Worm (Caenorhabditis elegans) whole organism, young adult: ENCODE measurements around the gene morc-1.

ENCODE experiments used
- B0019.2 ChIP-seq: fragments of 200-800 bp; sonication (Bioruptor generic); conservative IDR thresholded peaks from 2 replicates; pipeline ENCODE4 v1.3.6; 2022; ENCODE audit warnings: missing genetic modification reagents, missing genetic modification characterization, missing compliant biosample characterization
- B0261.1 ChIP-seq: sonication (generic microtip); optimal IDR thresholded peaks from 2 replicates; lab custom pipeline; 2016; ENCODE audit warnings: mild to moderate bottlenecking, missing genetic modification characterization, moderate library complexity, missing compliant biosample characterization
- B0336.3 ChIP-seq: fragments of 200-800 bp; sonication (Bioruptor generic); IDR thresholded peaks from 2 replicates; pipeline ENCODE4 v1.3.6; 2022; ENCODE audit warnings: missing genetic modification characterization, missing compliant biosample characterization
- C06A6.2 ChIP-seq: fragments of 200-800 bp; sonication (Bioruptor generic); conservative IDR thresholded peaks from 2 replicates; pipeline ENCODE4 v1.3.6; 2022; ENCODE audit warnings: missing genetic modification characterization, missing compliant biosample characterization
- D2030.7 ChIP-seq: fragments of 200-800 bp; sonication (Bioruptor generic); IDR thresholded peaks from 2 replicates; pipeline ENCODE4 v1.3.6; 2022; ENCODE audit warnings: missing genetic modification reagents, missing genetic modification characterization, missing compliant biosample characterization
- F49E8.2 ChIP-seq: sonication (generic microtip); optimal IDR thresholded peaks from 3 replicates; lab custom pipeline; 2017; ENCODE audit warnings: missing genetic modification characterization, mild to moderate bottlenecking, missing compliant biosample characterization, antibody characterized with exemption, moderate library complexity; ENCODE audit not compliant: insufficient read depth
- F55B11.4 ChIP-seq: sonication (generic microtip); optimal IDR thresholded peaks from 2 replicates; lab custom pipeline; 2016; ENCODE audit warnings: missing compliant biosample characterization, missing genetic modification characterization, borderline replicate concordance; ENCODE audit not compliant: insufficient read depth
- T07F8.4 ChIP-seq: sonication (generic microtip); optimal IDR thresholded peaks from 2 replicates; lab custom pipeline; 2016; ENCODE audit warnings: mild to moderate bottlenecking, missing genetic modification characterization, moderate library complexity, missing compliant biosample characterization
- Y53F4B.3 ChIP-seq: fragments of 200-800 bp; sonication (Bioruptor generic); IDR thresholded peaks from 2 replicates; pipeline ENCODE4 v1.3.6; 2022; ENCODE audit warnings: missing genetic modification reagents, missing genetic modification characterization, missing compliant biosample characterization
- Y53G8AR.9 ChIP-seq: fragments of 200-800 bp; sonication (Bioruptor generic); conservative IDR thresholded peaks from 2 replicates; pipeline ENCODE4 v1.3.6; 2022; ENCODE audit warnings: missing genetic modification reagents, missing genetic modification characterization, missing compliant biosample characterization
- Y56A3A.18 ChIP-seq: fragments of 200-800 bp; sonication (Bioruptor generic); IDR thresholded peaks from 2 replicates; pipeline ENCODE4 v1.3.6; 2022; ENCODE audit warnings: missing genetic modification reagents, missing genetic modification characterization, missing compliant biosample characterization
- Y67H2A.10 ChIP-seq: fragments of 200-800 bp; sonication (Bioruptor generic); conservative IDR thresholded peaks from 2 replicates; pipeline ENCODE4 v1.3.6; 2022; ENCODE audit warnings: missing genetic modification reagents, missing genetic modification characterization, missing compliant biosample characterization
- Y79H2A.3 ChIP-seq: fragments of 200-800 bp; sonication (Bioruptor generic); conservative IDR thresholded peaks from 2 replicates; pipeline ENCODE4 v1.3.6; 2022; ENCODE audit warnings: missing genetic modification reagents, missing genetic modification characterization, missing compliant biosample characterization
- ZK185.1 ChIP-seq: sonication (generic microtip); optimal IDR thresholded peaks from 2 replicates; lab custom pipeline; 2016; ENCODE audit warnings: mild to moderate bottlenecking, missing genetic modification characterization, missing compliant biosample characterization; ENCODE audit not compliant: poor library complexity, severe bottlenecking
- akir-1 ChIP-seq: fragments of 200-800 bp; sonication (Bioruptor generic); optimal IDR thresholded peaks from 2 replicates; lab custom pipeline; 2018; ENCODE audit warnings: mild to moderate bottlenecking, missing genetic modification characterization, moderate library complexity, missing compliant biosample characterization
- attf-6 ChIP-seq: fragments of 200-800 bp; sonication (Bioruptor generic); IDR thresholded peaks from 2 replicates; pipeline ENCODE4 v1.3.6; 2022; ENCODE audit warnings: missing genetic modification reagents, missing genetic modification characterization, missing compliant biosample characterization
- cebp-1 ChIP-seq, 2 experiments: fragments of 200-800 bp in 1 of 2; sonication (Bioruptor generic) in 1 of 2; sonication (generic microtip) in 1 of 2; IDR thresholded peaks in 1 of 2; optimal IDR thresholded peaks in 1 of 2; 2 replicates each; pipeline versions ENCODE4 v1.3.6 to Lab custom; 2017 to 2022; ENCODE audit warnings: missing compliant biosample characterization in 2 of 2, missing genetic modification characterization in 2 of 2, mild to moderate bottlenecking in 1 of 2, missing genetic modification reagents in 1 of 2, moderate library complexity in 1 of 2
- ceh-27 ChIP-seq: fragments of 200-800 bp; sonication (Bioruptor generic); optimal IDR thresholded peaks from 2 replicates; lab custom pipeline; 2018; ENCODE audit warnings: mild to moderate bottlenecking, missing genetic modification characterization, moderate library complexity, missing compliant biosample characterization
- ceh-58 ChIP-seq: fragments of 200-800 bp; sonication (Bioruptor generic); IDR thresholded peaks from 2 replicates; pipeline ENCODE4 v1.3.6; 2022; ENCODE audit warnings: missing genetic modification characterization, missing compliant biosample characterization
- chd-7 ChIP-seq: sonication (generic microtip); optimal IDR thresholded peaks from 2 replicates; lab custom pipeline; 2016; ENCODE audit warnings: mild to moderate bottlenecking, missing genetic modification characterization, moderate library complexity, missing compliant biosample characterization
- dpl-1 ChIP-seq: fragments of 150-350 bp; optimal IDR thresholded peaks from 2 replicates; lab custom pipeline; 2014; ENCODE audit warnings: missing biosample characterization, missing genetic modification reagents, missing genetic modification characterization
- egl-44 ChIP-seq: fragments of 200-800 bp; sonication (Bioruptor generic); IDR thresholded peaks from 2 replicates; pipeline ENCODE4 v1.3.6; 2022; ENCODE audit warnings: missing genetic modification reagents, missing genetic modification characterization, missing compliant biosample characterization
- egrh-3 ChIP-seq: fragments of 200-800 bp; sonication (Bioruptor generic); IDR thresholded peaks from 2 replicates; pipeline ENCODE4 v1.3.6; 2022; ENCODE audit warnings: missing genetic modification reagents, missing genetic modification characterization, missing compliant biosample characterization
- gei-17 ChIP-seq: fragments of 200-800 bp; sonication (Bioruptor generic); optimal IDR thresholded peaks from 2 replicates; lab custom pipeline; 2018; ENCODE audit warnings: mild to moderate bottlenecking, missing genetic modification characterization, missing compliant biosample characterization
- him-1 ChIP-seq: sonication (generic microtip); optimal IDR thresholded peaks from 2 replicates; lab custom pipeline; 2016; ENCODE audit warnings: missing genotype, missing genetic modification reagents, missing genetic modification characterization, missing compliant biosample characterization
- hrde-1 ChIP-seq: sonication (generic microtip); optimal IDR thresholded peaks from 2 replicates; lab custom pipeline; 2016; ENCODE audit warnings: missing genetic modification characterization, mild to moderate bottlenecking, missing compliant biosample characterization, moderate library complexity, missing genotype, missing genetic modification reagents, borderline replicate concordance
- lag-1 ChIP-seq: fragments of 200-800 bp; sonication (Bioruptor generic); IDR thresholded peaks from 2 replicates; pipeline ENCODE4 v1.3.6; 2022; ENCODE audit warnings: missing genetic modification reagents, missing genetic modification characterization, missing compliant biosample characterization
- lin-35 ChIP-seq, 3 experiments: fragments of 150-350 bp in 2 of 3; sonication (generic microtip) in 1 of 3; optimal IDR thresholded peaks; 2 replicates each; lab custom pipeline; 2014 to 2018; ENCODE audit warnings: missing biosample characterization in 3 of 3, missing genetic modification characterization in 3 of 3, missing genetic modification reagents in 3 of 3
- lin-40 ChIP-seq: sonication (generic microtip); optimal IDR thresholded peaks from 2 replicates; lab custom pipeline; 2016; ENCODE audit warnings: missing genetic modification characterization, mild to moderate bottlenecking, missing compliant biosample characterization, missing genotype, missing genetic modification reagents
- lin-54 ChIP-seq: fragments of 200-800 bp; sonication (Bioruptor generic); optimal IDR thresholded peaks from 2 replicates; lab custom pipeline; 2018; ENCODE audit warnings: mild to moderate bottlenecking, missing genetic modification characterization, missing compliant biosample characterization
- lsl-1 ChIP-seq: fragments of 200-800 bp; sonication (Bioruptor generic); optimal IDR thresholded peaks from 2 replicates; lab custom pipeline; 2018; ENCODE audit warnings: mild to moderate bottlenecking, missing genetic modification characterization, moderate library complexity, missing compliant biosample characterization
- madf-10 ChIP-seq: sonication (generic microtip); optimal IDR thresholded peaks from 2 replicates; lab custom pipeline; 2016; ENCODE audit warnings: mild to moderate bottlenecking, missing genetic modification characterization, missing compliant biosample characterization
- madf-3 ChIP-seq: fragments of 200-800 bp; sonication (Bioruptor generic); IDR thresholded peaks from 2 replicates; pipeline ENCODE4 v1.3.6; 2022; ENCODE audit warnings: missing genetic modification reagents, missing genetic modification characterization, missing compliant biosample characterization
- madf-8 ChIP-seq: fragments of 200-800 bp; sonication (Bioruptor generic); conservative IDR thresholded peaks from 2 replicates; pipeline ENCODE4 v1.3.6; 2022; ENCODE audit warnings: missing genetic modification reagents, missing genetic modification characterization, missing compliant biosample characterization
- mes-4 ChIP-seq: sonication (generic microtip); optimal IDR thresholded peaks from 2 replicates; lab custom pipeline; 2016; ENCODE audit warnings: missing genotype, missing genetic modification characterization, missing compliant biosample characterization
- mxl-1 ChIP-seq: sonication (generic microtip); optimal IDR thresholded peaks from 2 replicates; lab custom pipeline; 2016; ENCODE audit warnings: missing genetic modification characterization, missing compliant biosample characterization
- nhr-179 ChIP-seq: sonication (generic microtip); optimal IDR thresholded peaks from 2 replicates; lab custom pipeline; 2016; ENCODE audit warnings: mild to moderate bottlenecking, missing genetic modification characterization, missing compliant biosample characterization
- nhr-27 ChIP-seq: fragments of 200-800 bp; sonication (Bioruptor generic); optimal IDR thresholded peaks from 2 replicates; lab custom pipeline; 2018; ENCODE audit warnings: mild to moderate bottlenecking, missing genetic modification characterization, moderate library complexity, missing compliant biosample characterization
- pbrm-1 ChIP-seq: fragments of 200-800 bp; sonication (Bioruptor generic); IDR thresholded peaks from 2 replicates; pipeline ENCODE4 v1.3.6; 2022; ENCODE audit warnings: missing genetic modification reagents, missing genetic modification characterization, missing compliant biosample characterization
- pha-4 ChIP-seq: fragments of 150-350 bp; sonication (generic microtip); optimal IDR thresholded peaks from 2 replicates; lab custom pipeline; 2014; ENCODE audit warnings: missing biosample characterization, missing genetic modification reagents, missing genetic modification characterization
- repo-1 ChIP-seq: sonication (generic microtip); optimal IDR thresholded peaks from 2 replicates; lab custom pipeline; 2017; ENCODE audit warnings: mild to moderate bottlenecking, missing genetic modification characterization, missing compliant biosample characterization
- snpc-1.3 ChIP-seq: sonication (generic microtip); optimal IDR thresholded peaks from 2 replicates; lab custom pipeline; 2017; ENCODE audit warnings: missing genetic modification characterization, mild to moderate bottlenecking, missing compliant biosample characterization, antibody characterized with exemption, moderate library complexity, missing genotype, missing genetic modification reagents; ENCODE audit not compliant: insufficient read depth
- tbp1 ChIP-seq: fragments of 200-800 bp; sonication (Bioruptor generic); optimal IDR thresholded peaks from 2 replicates; lab custom pipeline; 2018; ENCODE audit warnings: mild to moderate bottlenecking, missing genetic modification characterization, missing compliant biosample characterization
- ztf-3 ChIP-seq: fragments of 200-800 bp; sonication (Bioruptor generic); optimal IDR thresholded peaks from 2 replicates; lab custom pipeline; 2018; ENCODE audit warnings: mild to moderate bottlenecking, missing genetic modification characterization, missing compliant biosample characterization

Gene morc-1

DNA sequence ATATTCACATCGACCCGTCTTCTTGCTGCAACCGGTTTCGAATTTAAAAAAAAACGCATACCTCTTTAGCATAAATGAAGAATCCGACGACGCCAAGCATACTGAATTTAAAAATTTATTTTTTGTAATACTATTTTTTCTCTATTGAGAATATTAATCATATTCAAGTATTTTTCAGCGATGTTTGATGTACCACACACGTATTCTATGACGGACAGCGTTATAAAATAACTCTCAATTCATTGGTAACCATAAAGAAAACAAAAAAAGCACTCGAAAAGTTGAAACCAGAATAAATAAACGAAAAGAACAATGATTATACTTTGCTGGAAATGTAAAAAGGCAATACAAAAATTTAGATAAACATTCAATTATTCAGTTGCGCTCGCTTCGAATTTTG is 47.2 kb downstream of the morc-1 start, which contains the start of gene T10F2.5:
Gene T10F2.5 (minus strand): TSS at position 101 of the 400 bp plus-strand sequence.
- TF ChIP-seq tbp1 (no peak), hrde-1 (tag; lab: Kevin White, UChicago) (peak; percentile 14)

DNA sequence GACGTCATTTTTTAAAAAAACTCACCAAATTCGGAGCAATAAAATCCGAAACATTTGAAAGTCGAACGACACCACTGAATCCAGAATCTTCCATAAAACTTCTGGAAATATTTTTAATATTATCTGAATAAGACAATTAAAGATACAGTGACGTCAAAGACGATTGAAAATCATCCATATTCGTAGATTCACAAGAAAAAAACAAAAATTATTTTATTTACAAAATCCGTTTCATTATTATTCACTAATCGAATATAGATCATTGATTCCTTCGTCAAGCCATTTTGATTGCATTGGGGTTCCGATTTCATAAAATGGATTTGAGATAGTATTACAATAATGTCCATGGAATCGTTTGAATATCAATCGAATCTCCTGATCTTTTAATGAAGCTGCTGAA is 48.0 kb downstream of the morc-1 start, which contains the start of gene oxy-4:
Gene oxy-4 (minus strand): TSS at position 101 of the 400 bp plus-strand sequence.
- TF ChIP-seq him-1 (no peak), F55B11.4 (tag; lab: Kevin White, UChicago) (no peak), lag-1 (GFP tag; lab: Robert Waterston, UW) (no peak), ceh-27 (GFP tag; lab: Kevin White, UChicago) (no peak), pbrm-1 (GFP tag; lab: Robert Waterston, UW) (no peak), egl-44 (no peak), B0336.3 (GFP tag; lab: Robert Waterston, UW) (no peak), lin-54 (GFP tag; lab: Kevin White, UChicago) (no peak), dpl-1 (GFP tag; lab: Kevin White, UChicago) (no peak), gei-17 (GFP tag; lab: Kevin White, UChicago) (no peak), D2030.7 (GFP tag; lab: Robert Waterston, UW) (no peak), repo-1 (tag; lab: Kevin White, UChicago) (no peak)

DNA sequence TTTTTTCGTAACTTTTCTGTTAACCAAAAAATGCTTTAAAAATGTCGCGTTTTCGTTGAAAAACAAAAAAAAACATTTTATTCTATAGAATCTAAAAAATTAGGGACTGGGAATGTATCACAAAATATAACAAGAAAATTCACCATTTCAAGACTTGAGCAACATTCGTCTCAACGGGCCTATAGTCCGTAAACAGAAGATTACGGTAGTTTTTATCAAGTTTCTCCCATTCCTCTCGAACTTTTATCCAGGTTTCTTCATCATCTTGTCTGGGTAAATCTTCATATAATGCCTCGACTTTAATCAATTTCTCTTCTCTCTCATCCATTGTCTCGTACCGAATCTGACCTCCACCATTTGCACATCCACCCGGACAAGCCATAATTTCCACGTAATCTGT is 51.3 kb downstream of the morc-1 start:
- TF ChIP-seq Y53G8AR.9 (peak; percentile 54; the same call in 1 of the 2 replicates), akir-1 (no peak), ZK185.1 (tag; lab: Kevin White, UChicago) (no peak), madf-10 (tag; lab: Kevin White, UChicago) (no peak), attf-6 (no peak), lin-35 (GFP tag; optimal IDR thresholded peaks at IDR 0.05; lab: Kevin White, UChicago) (no peak), mes-4 (no peak), ceh-58 (GFP tag; lab: Robert Waterston, UW) (no peak), nhr-27 (no peak), madf-8 (GFP tag; lab: Robert Waterston, UW) (no peak), Y56A3A.18 (GFP tag; lab: Robert Waterston, UW) (0 out of 2 replicates have a peak, but pooled peaks have one; percentile 41), T07F8.4 (tag; lab: Kevin White, UChicago) (no peak), chd-7 (tag; lab: Kevin White, UChicago) (no peak), Y67H2A.10 (no peak), egrh-3 (GFP tag; lab: Robert Waterston, UW) (no peak), Y53F4B.3 (GFP tag; lab: Robert Waterston, UW) (no peak), nhr-179 (no peak), B0019.2 (GFP tag; lab: Robert Waterston, UW) (no peak), B0261.1 (tag; lab: Kevin White, UChicago) (no peak), cebp-1 (GFP tag; IDR thresholded peaks at IDR 0.05; lab: Robert Waterston, UW) (no peak), cebp-1 (tag; optimal IDR thresholded peaks at IDR 0.05; lab: Kevin White, UChicago) (no peak), ztf-3 (GFP tag; lab: Kevin White, UChicago) (no peak), C06A6.2 (no peak), him-1 (no peak), snpc-1.3 (tag; lab: Kevin White, UChicago) (no peak), pha-4 (tag; lab: Kevin White, UChicago) (no peak), F49E8.2 (tag; lab: Kevin White, UChicago) (peak; percentile 57), pbrm-1 (GFP tag; lab: Robert Waterston, UW) (no peak), Y79H2A.3 (GFP tag; lab: Robert Waterston, UW) (0 out of 2 replicates have a peak, but pooled peaks have one; percentile 31), lsl-1 (peak; percentile 2), madf-3 (GFP tag; lab: Robert Waterston, UW) (no peak), lin-40 (tag; lab: Kevin White, UChicago) (no peak), mxl-1 (tag; lab: Kevin White, UChicago) (no peak)
